Worm (Caenorhabditis elegans): Measurements from ENCODE around the gene lin-14.
A peak's percentile ranks its signal among the peaks of the same experiment; 100 is the strongest.

lin-14 gene

ce11 chrX:11472953-11473671 lies 7.8 kb downstream of the lin-14 start (continued):
- TF ChIP-seq tbx-2 (tag; optimal IDR thresholded peaks at IDR 0.05), result peak; percentile 65

DNA sequence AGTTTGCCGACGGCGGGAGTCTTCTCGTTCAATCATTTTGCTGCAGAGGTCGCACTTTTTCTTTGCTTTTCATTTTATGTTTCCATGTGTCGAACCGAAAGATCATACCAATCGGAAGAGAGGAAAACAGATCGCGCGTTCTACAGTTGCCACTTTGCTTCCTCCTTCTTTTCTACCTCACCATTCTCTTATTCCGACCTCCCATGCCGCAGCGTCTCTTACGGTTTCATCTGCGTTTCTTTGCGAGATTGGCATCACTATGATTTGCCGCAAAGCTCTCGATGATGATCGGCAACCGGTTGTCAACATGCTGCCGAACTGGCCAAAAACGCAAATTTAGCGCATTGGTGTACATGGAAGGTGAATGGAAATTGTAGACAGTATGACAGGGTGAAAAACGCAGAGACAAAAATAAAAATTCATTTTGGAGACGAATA lies 8.8 kb downstream of the lin-14 start:
- TF ChIP-seq dve-1 (tag; optimal IDR thresholded peaks at IDR 0.05), result no peak
- no peak for TF ChIP-seq ceh-9 (tag; optimal IDR thresholded peaks at IDR 0.05)
- no peak for TF ChIP-seq unc-42 (tag; optimal IDR thresholded peaks at IDR 0.05)
- no peak for TF ChIP-seq ttx-3 (tag; optimal IDR thresholded peaks at IDR 0.05)
- TF ChIP-seq tbx-7 (tag; optimal IDR thresholded peaks at IDR 0.05), result no peak
- no peak for TF ChIP-seq T23F11.4 (GFP tag; optimal IDR thresholded peaks at IDR 0.05)
- peak; percentile 57 for TF ChIP-seq dmd-4 (tag; optimal IDR thresholded peaks at IDR 0.05; ENCODE audit: borderline replicate concordance)
- peak; percentile 62 for TF ChIP-seq rnt-1 (tag; optimal IDR thresholded peaks at IDR 0.05)
- no peak for TF ChIP-seq unc-55 (GFP tag; optimal IDR thresholded peaks at IDR 0.05)
- no peak for TF ChIP-seq ceh-14 (tag; optimal IDR thresholded peaks at IDR 0.05)
- TF ChIP-seq nfya-1 (tag; optimal IDR thresholded peaks at IDR 0.05), result peak; percentile 26
- no peak for TF ChIP-seq pqm-1 (tag; optimal IDR thresholded peaks at IDR 0.05)
- no peak for TF ChIP-seq sdc-2 (tag; optimal IDR thresholded peaks at IDR 0.05)
- peak; percentile 39 for TF ChIP-seq ets-4 (tag; optimal IDR thresholded peaks at IDR 0.05)
- no peak for TF ChIP-seq pat-9 (tag; optimal IDR thresholded peaks at IDR 0.05)
- TF ChIP-seq ref-2 (tag; optimal IDR thresholded peaks at IDR 0.05), result peak; percentile 62
- TF ChIP-seq fkh-6 (tag; optimal IDR thresholded peaks at IDR 0.05), result no peak
- TF ChIP-seq ztf-16 (tag; optimal IDR thresholded peaks at IDR 0.05), result no peak
- no peak for TF ChIP-seq pag-3 (tag; optimal IDR thresholded peaks at IDR 0.05; ENCODE audit: borderline replicate concordance)
- TF ChIP-seq hlh-30 (tag; optimal IDR thresholded peaks at IDR 0.05; ENCODE audit: insufficient read depth), result no peak
- TF ChIP-seq ahr-1 (tag; optimal IDR thresholded peaks at IDR 0.05), result no peak
- no peak for TF ChIP-seq odd-2 (tag; optimal IDR thresholded peaks at IDR 0.05)
- TF ChIP-seq ceh-31 (tag; optimal IDR thresholded peaks at IDR 0.05), result peak; percentile 38
- TF ChIP-seq ceh-34 (tag; optimal IDR thresholded peaks at IDR 0.05), result no peak
- no peak for TF ChIP-seq hlh-13 (GFP tag; optimal IDR thresholded peaks at IDR 0.05)
- TF ChIP-seq ama-1 (optimal IDR thresholded peaks at IDR 0.05), result no peak
- TF ChIP-seq gmeb-2 (tag; optimal IDR thresholded peaks at IDR 0.05), result no peak
- no peak for TF ChIP-seq eyg-1 (tag; optimal IDR thresholded peaks at IDR 0.05)
- no peak for TF ChIP-seq K02D7.2 (tag; optimal IDR thresholded peaks at IDR 0.05)
- TF ChIP-seq F13H6.1 (tag; optimal IDR thresholded peaks at IDR 0.05), result peak; percentile 52
- no peak for TF ChIP-seq ceh-30 (tag; optimal IDR thresholded peaks at IDR 0.05)
- TF ChIP-seq tbx-2 (tag; optimal IDR thresholded peaks at IDR 0.05), result peak; percentile 0
- TF ChIP-seq pros-1 (tag; optimal IDR thresholded peaks at IDR 0.05), result peak; percentile 13
- TF ChIP-seq mec-3 (tag; optimal IDR thresholded peaks at IDR 0.05; ENCODE audit: borderline replicate concordance), result no peak
- TF ChIP-seq fkh-10 (GFP tag; optimal IDR thresholded peaks at IDR 0.05), result no peak
- TF ChIP-seq pax-1 (tag; optimal IDR thresholded peaks at IDR 0.05), result no peak
- TF ChIP-seq lim-6 (tag; optimal IDR thresholded peaks at IDR 0.05), result no peak
- no peak for TF ChIP-seq C38D4.7 (GFP tag; optimal IDR thresholded peaks at IDR 0.05)
- no peak for TF ChIP-seq pha-2 (tag; optimal IDR thresholded peaks at IDR 0.05)
- no peak for TF ChIP-seq unc-86 (tag; optimal IDR thresholded peaks at IDR 0.05)
- TF ChIP-seq ceh-2 (tag; optimal IDR thresholded peaks at IDR 0.05), result no peak
- no peak for TF ChIP-seq ceh-24 (tag; optimal IDR thresholded peaks at IDR 0.05)
- no peak for TF ChIP-seq nhr-232 (tag; optimal IDR thresholded peaks at IDR 0.05)
- no peak for TF ChIP-seq pha-4 (tag; optimal IDR thresholded peaks at IDR 0.05)
- no peak for TF ChIP-seq nhr-11 (tag; optimal IDR thresholded peaks at IDR 0.05)
- peak; percentile 13 for TF ChIP-seq C08G9.2 (tag; optimal IDR thresholded peaks at IDR 0.05)
- TF ChIP-seq ceh-6 (GFP tag; optimal IDR thresholded peaks at IDR 0.05), result no peak
- TF ChIP-seq ceh-18 (tag; optimal IDR thresholded peaks at IDR 0.05), result no peak
- no peak for TF ChIP-seq ceh-19 (GFP tag; optimal IDR thresholded peaks at IDR 0.05)
- no peak for TF ChIP-seq lin-11 (tag; optimal IDR thresholded peaks at IDR 0.05)
- no peak for TF ChIP-seq madf-2 (tag; optimal IDR thresholded peaks at IDR 0.05)
